Fruit fly (Drosophila melanogaster) whole organism, embryonic: ENCODE results near the gene CG34290.
A peak's percentile ranks its signal among the peaks of the same experiment; 100 is the strongest.

Source experiments
- CG10543 ChIP-seq: fragments of 200-800 bp; sonication (Bioruptor generic); optimal IDR thresholded peaks from 3 replicates; lab custom pipeline; 2017; ENCODE audit warnings: missing biosample characterization, mild to moderate bottlenecking, missing genetic modification characterization, moderate library complexity
- CG13287 ChIP-seq: fragments of 200-800 bp; sonication (Bioruptor generic); IDR thresholded peaks from 2 replicates; pipeline ENCODE4 v1.3.6; 2022; ENCODE audit warnings: missing biosample characterization, missing genetic modification characterization; ENCODE audit not compliant: partially characterized antibody
- CG13424 ChIP-seq: fragments of 200-800 bp; sonication (Bioruptor generic); optimal IDR thresholded peaks from 2 replicates; lab custom pipeline; 2019; ENCODE audit warnings: missing biosample characterization, mild to moderate bottlenecking, missing genetic modification characterization, moderate library complexity
- CG14014 ChIP-seq: fragments of 200-800 bp; sonication (Bioruptor generic); IDR thresholded peaks from 2 replicates; pipeline ENCODE4 v1.3.6; 2022; ENCODE audit warnings: missing biosample characterization, missing genetic modification characterization
- CG14667 ChIP-seq: fragments of 200-800 bp; sonication (Bioruptor generic); IDR thresholded peaks from 2 replicates; pipeline ENCODE4 v1.3.6; 2022; ENCODE audit warnings: missing biosample characterization, missing genetic modification characterization
- CG15479 ChIP-seq: fragments of 200-800 bp; sonication (Bioruptor generic); optimal IDR thresholded peaks from 3 replicates; lab custom pipeline; 2019; ENCODE audit warnings: missing biosample characterization, mild to moderate bottlenecking, missing genetic modification characterization, moderate library complexity
- CG1602 ChIP-seq: fragments of 200-800 bp; sonication (Bioruptor generic); optimal IDR thresholded peaks from 3 replicates; lab custom pipeline; 2016; ENCODE audit warnings: missing biosample characterization, missing genetic modification characterization
- CG1603 ChIP-seq: fragments of 200-800 bp; sonication (Bioruptor generic); optimal IDR thresholded peaks from 2 replicates; lab custom pipeline; 2019; ENCODE audit warnings: missing biosample characterization, mild to moderate bottlenecking, missing genetic modification characterization, moderate library complexity
- CG17328 ChIP-seq: fragments of 200-800 bp; sonication (Bioruptor generic); IDR thresholded peaks from 2 replicates; pipeline ENCODE4 v1.3.6; 2022; ENCODE audit warnings: missing biosample characterization, missing genetic modification characterization
- CG17359 ChIP-seq: fragments of 200-800 bp; sonication (Bioruptor generic); optimal IDR thresholded peaks from 3 replicates; lab custom pipeline; 2018; ENCODE audit warnings: missing biosample characterization, mild to moderate bottlenecking, missing genetic modification characterization, moderate library complexity
- CG18262 ChIP-seq: fragments of 200-800 bp; optimal IDR thresholded peaks from 3 replicates; lab custom pipeline; 2019; ENCODE audit warnings: missing biosample characterization, mild to moderate bottlenecking, missing genetic modification characterization, moderate library complexity
- CG2199 ChIP-seq: fragments of 200-800 bp; sonication (Bioruptor generic); IDR thresholded peaks from 3 replicates; pipeline ENCODE4 v1.3.6; 2022; ENCODE audit warnings: missing biosample characterization, missing genetic modification characterization
- CG2712 ChIP-seq: fragments of 200-800 bp; optimal IDR thresholded peaks from 3 replicates; lab custom pipeline; 2019; ENCODE audit warnings: missing biosample characterization, mild to moderate bottlenecking, missing genetic modification characterization, moderate library complexity
- CG3407 ChIP-seq: fragments of 200-800 bp; sonication (Bioruptor generic); optimal IDR thresholded peaks from 2 replicates; lab custom pipeline; 2018; ENCODE audit warnings: missing biosample characterization, mild to moderate bottlenecking, missing genetic modification characterization
- CG4424 ChIP-seq: fragments of 200-800 bp; sonication (Bioruptor generic); optimal IDR thresholded peaks from 3 replicates; lab custom pipeline; 2016; ENCODE audit warnings: missing biosample characterization, missing genetic modification characterization
- CG5953 ChIP-seq: fragments of 200-800 bp; sonication (Bioruptor generic); IDR thresholded peaks from 2 replicates; pipeline ENCODE4 v1.3.6; 2022; ENCODE audit warnings: missing biosample characterization, missing genetic modification characterization
- CG6175 ChIP-seq: fragments of 200-800 bp; sonication (Bioruptor generic); IDR thresholded peaks from 3 replicates; pipeline ENCODE4 v1.3.6; 2022; ENCODE audit warnings: missing biosample characterization, missing genetic modification characterization
- CG7928 ChIP-seq: fragments of 200-800 bp; sonication (Bioruptor generic); optimal IDR thresholded peaks from 2 replicates; lab custom pipeline; 2017; ENCODE audit warnings: missing biosample characterization, mild to moderate bottlenecking, missing genetic modification characterization
- CG9727 ChIP-seq: fragments of 200-800 bp; sonication (Bioruptor generic); optimal IDR thresholded peaks from 3 replicates; lab custom pipeline; 2017; ENCODE audit warnings: missing biosample characterization, mild to moderate bottlenecking, missing genetic modification characterization
- Deaf1 ChIP-seq: fragments of 200-800 bp; optimal IDR thresholded peaks from 3 replicates; lab custom pipeline; 2019; ENCODE audit warnings: missing biosample characterization, mild to moderate bottlenecking, missing genetic modification characterization, moderate library complexity
- Drgx ChIP-seq: fragments of 200-800 bp; sonication (Bioruptor generic); IDR thresholded peaks from 2 replicates; pipeline ENCODE4 v1.3.6; 2022; ENCODE audit warnings: missing biosample characterization, missing genetic modification characterization
- Hr3 ChIP-seq: fragments of 200-800 bp; sonication (Bioruptor generic); optimal IDR thresholded peaks from 3 replicates; lab custom pipeline; 2016; ENCODE audit warnings: missing biosample characterization, missing genetic modification characterization
- MTF-1 ChIP-seq: fragments of 200-800 bp; sonication (Bioruptor generic); optimal IDR thresholded peaks from 2 replicates; lab custom pipeline; 2018; ENCODE audit warnings: missing biosample characterization, mild to moderate bottlenecking, missing genetic modification characterization, borderline replicate concordance
- Med ChIP-seq: fragments of 200-800 bp; sonication (Bioruptor generic); peaks from one replicate; lab custom pipeline; 2016; ENCODE audit warnings: missing biosample characterization, missing genetic modification characterization, mild to moderate bottlenecking, inconsistent platforms, moderate library complexity
- NK7.1 ChIP-seq: fragments of 200-800 bp; sonication (Bioruptor generic); optimal IDR thresholded peaks from 3 replicates; lab custom pipeline; 2016; ENCODE audit warnings: missing biosample characterization, missing genetic modification characterization
- Pdp1 ChIP-seq, 2 experiments: fragments of 200-800 bp; sonication (Bioruptor generic); optimal IDR thresholded peaks; 3 replicates each; lab custom pipeline; 2016; ENCODE audit warnings: missing biosample characterization in 2 of 2, missing genetic modification characterization in 2 of 2, mild to moderate bottlenecking in 1 of 2, moderate library complexity in 1 of 2
- Sox100B ChIP-seq: fragments of 200-800 bp; sonication (Bioruptor generic); optimal IDR thresholded peaks from 3 replicates; lab custom pipeline; 2018; ENCODE audit warnings: missing biosample characterization, mild to moderate bottlenecking, missing genetic modification characterization
- bbx ChIP-seq: fragments of 200-800 bp; sonication (Bioruptor generic); IDR thresholded peaks from 2 replicates; pipeline ENCODE4 v1.3.6; 2022; ENCODE audit warnings: missing biosample characterization, missing genetic modification characterization; ENCODE audit not compliant: partially characterized antibody
- chinmo ChIP-seq: fragments of 200-800 bp; sonication (Bioruptor generic); IDR thresholded peaks from 4 replicates; pipeline ENCODE4 v1.3.6; 2022; ENCODE audit warnings: missing biosample characterization, missing genetic modification characterization; ENCODE audit not compliant: partially characterized antibody
- chn ChIP-seq: fragments of 200-800 bp; sonication (Bioruptor generic); optimal IDR thresholded peaks from 2 replicates; lab custom pipeline; 2016; ENCODE audit warnings: missing biosample characterization, missing genetic modification characterization
- dmrt11E ChIP-seq: fragments of 200-800 bp; sonication (Bioruptor generic); optimal IDR thresholded peaks from 3 replicates; lab custom pipeline; 2018; ENCODE audit warnings: missing biosample characterization, mild to moderate bottlenecking, missing genetic modification characterization, moderate library complexity
- fd96Cb ChIP-seq: fragments of 200-800 bp; sonication (Bioruptor generic); optimal IDR thresholded peaks from 2 replicates; lab custom pipeline; 2018; ENCODE audit warnings: missing biosample characterization, mild to moderate bottlenecking, missing genetic modification characterization, moderate library complexity
- ftz-f1 ChIP-seq: fragments of 200-800 bp; sonication (Bioruptor generic); optimal IDR thresholded peaks from 2 replicates; lab custom pipeline; 2016; ENCODE audit warnings: missing biosample characterization, missing genetic modification characterization
- gcm2 ChIP-seq: fragments of 200-800 bp; sonication (Bioruptor generic); optimal IDR thresholded peaks from 2 replicates; lab custom pipeline; 2016; ENCODE audit warnings: missing biosample characterization, missing genetic modification characterization
- gro ChIP-seq: fragments of 200-800 bp; sonication (Bioruptor generic); optimal IDR thresholded peaks from 2 replicates; lab custom pipeline; 2016; ENCODE audit warnings: missing biosample characterization, missing genetic modification characterization
- insv ChIP-seq, 2 experiments: fragments of 200-800 bp; sonication (Bioruptor generic); optimal IDR thresholded peaks; 3 replicates each; lab custom pipeline; 2016 to 2018; ENCODE audit warnings: missing biosample characterization in 2 of 2, missing genetic modification characterization in 2 of 2
- klu ChIP-seq: fragments of 200-800 bp; sonication (Bioruptor generic); IDR thresholded peaks from 2 replicates; pipeline ENCODE4 v1.3.6; 2022; ENCODE audit warnings: missing biosample characterization, missing genetic modification characterization
- kni ChIP-seq: fragments of 200-800 bp; sonication (Bioruptor generic); optimal IDR thresholded peaks from 3 replicates; lab custom pipeline; 2017; ENCODE audit warnings: mild to moderate bottlenecking, missing biosample characterization, missing genetic modification reagents, missing genetic modification characterization
- lab ChIP-seq: fragments of 200-800 bp; sonication (Bioruptor generic); optimal IDR thresholded peaks from 3 replicates; lab custom pipeline; 2017; ENCODE audit warnings: missing biosample characterization, missing genetic modification characterization, mild to moderate bottlenecking, moderate library complexity, missing genetic modification reagents
- maf-S ChIP-seq: fragments of 200-800 bp; sonication (Bioruptor generic); optimal IDR thresholded peaks from 2 replicates; lab custom pipeline; 2016; ENCODE audit warnings: missing biosample characterization, missing genetic modification characterization
- nom ChIP-seq: fragments of 200-800 bp; sonication (Bioruptor generic); optimal IDR thresholded peaks from 2 replicates; lab custom pipeline; 2017; ENCODE audit warnings: missing biosample characterization, missing genetic modification characterization, mild to moderate bottlenecking, moderate library complexity, missing genetic modification reagents
- sens ChIP-seq: fragments of 200-800 bp; sonication (Bioruptor generic); peaks from one replicate; lab custom pipeline; 2016; ENCODE audit warnings: missing biosample characterization, missing genetic modification characterization
- seq ChIP-seq: fragments of 200-800 bp; sonication (Bioruptor generic); IDR thresholded peaks from 2 replicates; pipeline ENCODE4 v1.3.6; 2022; ENCODE audit warnings: missing biosample characterization, missing genetic modification characterization
- slp2 ChIP-seq: fragments of 200-800 bp; sonication (Bioruptor generic); optimal IDR thresholded peaks from 2 replicates; lab custom pipeline; 2016; ENCODE audit warnings: missing biosample characterization, missing genetic modification characterization
- stc ChIP-seq: fragments of 200-800 bp; sonication (Bioruptor generic); IDR thresholded peaks from 2 replicates; pipeline ENCODE4 v1.3.6; 2022; ENCODE audit warnings: missing biosample characterization, missing genetic modification characterization
- usp ChIP-seq: fragments of >200 bp; optimal IDR thresholded peaks from 2 replicates; lab custom pipeline; 2017; ENCODE audit warnings: missing biosample characterization, missing genetic modification characterization
- vvl ChIP-seq: fragments of 200-800 bp; sonication (Bioruptor generic); IDR thresholded peaks from 2 replicates; pipeline ENCODE4 v1.3.6; 2022; ENCODE audit warnings: missing biosample characterization, missing genetic modification characterization
- wek ChIP-seq: fragments of 200-800 bp; sonication (Bioruptor generic); optimal IDR thresholded peaks from 3 replicates; lab custom pipeline; 2018; ENCODE audit warnings: missing biosample characterization, mild to moderate bottlenecking, missing genetic modification characterization, moderate library complexity

CG34290 gene

DNA sequence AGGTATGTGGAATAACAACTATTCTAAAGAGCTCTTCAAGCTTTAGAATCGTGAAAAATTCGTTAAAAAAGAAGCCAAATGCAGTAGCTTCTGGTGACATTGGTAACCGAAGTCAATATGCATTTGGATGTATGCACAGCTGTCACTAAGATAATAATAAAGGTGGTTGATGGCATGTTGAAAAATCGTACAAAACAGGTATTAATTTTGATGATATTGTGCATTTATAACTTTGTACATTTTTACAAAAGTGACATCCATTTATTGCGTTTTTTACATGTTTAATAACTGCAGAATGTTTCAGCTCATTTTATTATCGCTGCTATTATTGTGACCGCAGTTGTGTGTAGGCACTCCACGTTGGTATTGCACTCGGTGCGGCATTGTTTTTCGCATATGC is 11.9 kb upstream of the CG34290 start (continued):
- no peak for TF ChIP-seq NK7.1 (GFP tag; lab: Kevin White, UChicago)
- no peak for TF ChIP-seq CG17328 (GFP tag; lab: Robert Waterston, UW)
- no peak for TF ChIP-seq CG15479 (GFP tag; lab: Kevin White, UChicago)
- TF ChIP-seq stc (GFP tag; lab: Robert Waterston, UW) = no peak; the same call in 1 of the 2 replicates
- no peak for TF ChIP-seq fd96Cb (tag; lab: Kevin White, UChicago)
- no peak for TF ChIP-seq CG14667 (GFP tag; lab: Robert Waterston, UW)
- 0 out of 2 replicates have a peak, but pooled peaks have one; percentile 45 for TF ChIP-seq CG5953
- TF ChIP-seq CG17359 (tag; lab: Kevin White, UChicago) = no peak

DNA sequence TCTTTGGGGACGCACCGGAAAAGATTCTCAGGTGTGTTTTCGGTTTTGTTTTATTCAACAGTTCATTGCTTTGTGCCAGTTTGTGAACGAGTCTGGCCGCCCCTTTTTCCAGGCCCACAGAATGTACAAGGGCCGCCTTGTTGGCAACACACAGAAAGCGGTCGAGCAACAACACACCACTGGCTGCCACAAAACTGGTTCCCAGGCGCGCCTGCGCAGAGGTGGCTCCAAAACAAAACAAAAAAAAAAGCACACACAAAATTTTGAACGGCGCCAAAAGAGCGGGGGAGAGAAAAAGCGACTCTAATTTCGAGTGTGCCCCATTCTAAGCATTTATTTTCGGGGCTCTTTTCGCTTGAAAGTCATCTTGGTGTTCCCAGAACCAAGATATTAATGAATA is 9.5 kb upstream of the CG34290 start:
- TF ChIP-seq chinmo (GFP tag; lab: Robert Waterston, UW) (peak; percentile 72; the same call in 1 of the 4 replicates), nom (GFP tag; lab: Kevin White, UChicago) (peak; percentile 6), vvl (GFP tag; lab: Robert Waterston, UW) (peak; percentile 25; the same call in 1 of the 2 replicates), Med (GFP tag; lab: Kevin White, UChicago) (peak; percentile 39), CG10543 (GFP tag; lab: Kevin White, UChicago) (no peak), kni (GFP tag; lab: Kevin White, UChicago) (peak; percentile 20), CG6175 (GFP tag; lab: Robert Waterston, UW) (peak; percentile 91), klu (0 out of 2 replicates have a peak, but pooled peaks have one; percentile 34), usp (no peak)

DNA sequence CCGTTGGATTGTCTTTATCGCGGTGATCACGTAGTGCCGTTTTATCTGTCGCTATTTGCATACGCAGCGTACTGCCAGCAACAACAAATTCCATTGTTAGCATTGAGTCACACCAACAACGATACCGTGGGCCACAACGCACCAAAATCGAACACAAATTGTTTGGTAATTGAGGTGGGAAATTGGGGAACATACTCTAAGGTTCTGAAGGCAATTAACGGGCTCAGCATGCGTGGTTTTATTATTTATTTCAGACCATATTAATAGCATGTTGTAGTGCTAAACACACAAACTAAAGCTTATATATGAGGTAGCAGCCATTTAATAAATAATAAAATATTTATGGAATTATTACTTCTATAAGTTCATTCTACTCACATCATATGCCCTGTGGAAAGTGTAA is 8.9 kb upstream of the CG34290 start:
- TF ChIP-seq sens (GFP tag; lab: Kevin White, UChicago) = peak; percentile 86
- no peak for TF ChIP-seq seq (GFP tag; lab: Robert Waterston, UW)
- peak; percentile 22 for TF ChIP-seq gcm2
- peak; percentile 28 for TF ChIP-seq Hr3 (GFP tag; lab: Kevin White, UChicago)
- TF ChIP-seq Deaf1 (tag; lab: Kevin White, UChicago) = no peak
- TF ChIP-seq ftz-f1 (GFP tag; lab: Kevin White, UChicago) = no peak
- TF ChIP-seq gro (GFP tag; lab: Kevin White, UChicago) = no peak
- peak; percentile 54 for TF ChIP-seq lab (GFP tag; lab: Kevin White, UChicago)
- TF ChIP-seq chn (GFP tag; lab: Kevin White, UChicago) = no peak
- TF ChIP-seq bbx = no peak
- TF ChIP-seq MTF-1 (GFP tag; lab: Kevin White, UChicago) = peak; percentile 23
- TF ChIP-seq CG14014 (GFP tag; lab: Robert Waterston, UW) = no peak
- TF ChIP-seq wek (GFP tag; lab: Kevin White, UChicago) = peak; percentile 52
- TF ChIP-seq CG1603 (tag; lab: Kevin White, UChicago) = peak; percentile 26
- TF ChIP-seq Drgx (GFP tag; lab: Robert Waterston, UW) = no peak
- peak; percentile 92 for TF ChIP-seq Med (GFP tag; lab: Kevin White, UChicago)
- TF ChIP-seq CG13424 (tag; lab: Kevin White, UChicago) = peak; percentile 8
- no peak for TF ChIP-seq CG1602 (GFP tag; lab: Kevin White, UChicago)
- TF ChIP-seq Pdp1 (GFP tag; optimal IDR thresholded peaks at IDR 0.05; lab: Kevin White, UChicago) = peak in 1 of 2 experiments; percentile 5
- TF ChIP-seq CG7928 (GFP tag; lab: Kevin White, UChicago) = no peak
- peak; percentile 54 for TF ChIP-seq CG2712 (tag; lab: Kevin White, UChicago)
- peak; percentile 57 for TF ChIP-seq dmrt11E (tag; lab: Kevin White, UChicago)
- no peak for TF ChIP-seq slp2 (GFP tag; lab: Kevin White, UChicago)
- peak; percentile 17 for TF ChIP-seq CG9727 (GFP tag; lab: Kevin White, UChicago)
- TF ChIP-seq Sox100B (GFP tag; lab: Kevin White, UChicago) = peak; percentile 35
- TF ChIP-seq CG18262 (tag; lab: Kevin White, UChicago) = peak; percentile 54
- no peak for TF ChIP-seq CG4424 (GFP tag; lab: Kevin White, UChicago)
- TF ChIP-seq maf-S (GFP tag; lab: Kevin White, UChicago) = no peak
- no peak for TF ChIP-seq CG2199 (GFP tag; lab: Robert Waterston, UW)
- TF ChIP-seq insv (GFP tag; optimal IDR thresholded peaks at IDR 0.05; lab: Kevin White, UChicago) = no peak
- peak; percentile 22 for TF ChIP-seq CG3407 (GFP tag; lab: Kevin White, UChicago)
- TF ChIP-seq CG13287 (GFP tag; lab: Robert Waterston, UW) = no peak
